Worm (Caenorhabditis elegans) whole organism, late embryonic: ENCODE measurements around the gene K08D8.12.

Experiments used
- T23F11.4 ChIP-seq: fragments of 200-800 bp; sonication (Bioruptor generic); optimal IDR thresholded peaks from 2 replicates; lab custom pipeline; 2018; ENCODE audit warnings: mild to moderate bottlenecking, missing genetic modification characterization, missing compliant biosample characterization
- ama-1 ChIP-seq: fragments of 150-350 bp; optimal IDR thresholded peaks from 2 replicates; lab custom pipeline; 2014
- ceh-31 ChIP-seq: sonication (generic microtip); optimal IDR thresholded peaks from 2 replicates; lab custom pipeline; 2016; ENCODE audit warnings: missing genetic modification characterization, missing compliant biosample characterization
- ceh-48 ChIP-seq: sonication (generic microtip); optimal IDR thresholded peaks from 2 replicates; lab custom pipeline; 2016; ENCODE audit warnings: missing genetic modification characterization, inconsistent platforms, missing compliant biosample characterization
- ceh-6 ChIP-seq: fragments of 200-800 bp; sonication (Bioruptor generic); optimal IDR thresholded peaks from 2 replicates; lab custom pipeline; 2018; ENCODE audit warnings: mild to moderate bottlenecking, missing genetic modification characterization, missing compliant biosample characterization
- ceh-9 ChIP-seq: sonication (generic microtip); optimal IDR thresholded peaks from 2 replicates; lab custom pipeline; 2016; ENCODE audit warnings: mild to moderate bottlenecking, missing genetic modification characterization, inconsistent platforms, missing compliant biosample characterization
- dve-1 ChIP-seq: sonication (generic microtip); optimal IDR thresholded peaks from 2 replicates; lab custom pipeline; 2017; ENCODE audit warnings: antibody characterized with exemption, mild to moderate bottlenecking, missing genetic modification characterization, missing compliant biosample characterization
- eyg-1 ChIP-seq: sonication (generic microtip); optimal IDR thresholded peaks from 2 replicates; lab custom pipeline; 2016; ENCODE audit warnings: missing genotype, missing genetic modification characterization, missing compliant biosample characterization
- fkh-10 ChIP-seq: fragments of 150-350 bp; optimal IDR thresholded peaks from 2 replicates; lab custom pipeline; 2014; ENCODE audit warnings: missing biosample characterization, missing genetic modification reagents, missing genetic modification characterization
- hlh-6 ChIP-seq: sonication (generic microtip); optimal IDR thresholded peaks from 2 replicates; lab custom pipeline; 2016; ENCODE audit warnings: missing genotype, missing genetic modification characterization, missing compliant biosample characterization
- mec-3 ChIP-seq: sonication (generic microtip); optimal IDR thresholded peaks from 2 replicates; lab custom pipeline; 2016; ENCODE audit warnings: borderline replicate concordance, missing genetic modification characterization, missing compliant biosample characterization
- pha-4 ChIP-seq: fragments of 150-350 bp; optimal IDR thresholded peaks from 2 replicates; lab custom pipeline; 2018; ENCODE audit warnings: missing biosample characterization, missing genetic modification reagents, missing genetic modification characterization

DNA sequence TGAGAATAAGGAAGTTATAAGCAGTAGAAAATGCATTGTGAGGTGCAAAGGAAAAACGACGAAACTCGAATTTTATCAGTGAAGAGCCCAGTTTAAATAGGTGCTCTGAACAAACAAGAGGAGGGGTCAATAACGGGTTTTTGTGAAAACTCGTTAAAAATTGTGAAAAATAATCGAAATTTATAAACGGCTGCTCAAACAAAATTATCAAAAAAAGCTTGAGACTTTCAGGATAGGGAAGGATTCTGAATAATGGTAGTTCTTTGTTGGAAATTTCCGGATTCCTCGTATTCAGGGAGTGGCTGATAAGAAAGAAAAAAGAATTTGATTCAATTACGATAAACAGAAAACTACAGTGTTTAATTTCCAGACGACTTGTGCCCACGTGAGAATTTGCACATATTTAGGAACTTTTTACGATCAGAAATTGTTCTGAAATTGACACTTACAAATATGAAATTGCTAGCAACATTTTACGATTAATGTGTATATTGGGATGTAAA is 21.8 kb upstream of the K08D8.12 start, which contains the start of gene clec-187:
- TF ChIP-seq ceh-31 (tag; lab: Kevin White, UChicago) (no peak), hlh-6 (tag; lab: Kevin White, UChicago) (no peak), eyg-1 (tag; lab: Kevin White, UChicago) (no peak), ceh-6 (GFP tag; lab: Kevin White, UChicago) (no peak), ama-1 (lab: Kevin White, UChicago) (no peak), ceh-9 (tag; lab: Kevin White, UChicago) (no peak), T23F11.4 (GFP tag; lab: Kevin White, UChicago) (no peak), ceh-48 (no peak), mec-3 (tag; lab: Kevin White, UChicago) (no peak), fkh-10 (GFP tag; lab: Kevin White, UChicago) (no peak), dve-1 (tag; lab: Kevin White, UChicago) (no peak), pha-4 (tag; lab: Kevin White, UChicago) (no peak)
